Fruit fly (Drosophila melanogaster): ENCODE data around the gene fit.

DNA sequence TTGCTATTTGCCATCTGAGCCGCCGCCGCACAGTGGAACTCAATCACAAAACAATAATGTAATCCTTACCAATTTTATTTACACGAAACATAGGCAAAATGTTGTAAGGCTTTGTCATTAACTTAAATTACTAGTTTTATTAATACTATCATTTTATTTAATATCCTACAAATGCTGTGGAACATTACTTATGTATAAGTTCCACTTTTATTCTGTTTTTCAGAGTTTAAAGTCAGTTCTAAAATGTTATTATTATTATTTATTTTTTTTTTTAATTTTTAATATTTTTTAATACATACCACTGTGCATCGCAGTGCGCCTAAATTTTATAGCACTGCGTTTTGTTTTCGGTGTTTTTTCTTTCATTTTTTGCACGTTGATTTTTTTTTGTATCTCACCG, 47.1 kb upstream of the fit start:
- no peak for TF ChIP-seq Sin3A (optimal IDR thresholded peaks at IDR 0.05)
- TF ChIP-seq h (optimal IDR thresholded peaks at IDR 0.05), result no peak
- no peak for TF ChIP-seq ttk (optimal IDR thresholded peaks at IDR 0.05)

Data from Kc167 (cell line).